Worm (Caenorhabditis elegans): Measurements from ENCODE around the gene cyp-13A2.

DNA sequence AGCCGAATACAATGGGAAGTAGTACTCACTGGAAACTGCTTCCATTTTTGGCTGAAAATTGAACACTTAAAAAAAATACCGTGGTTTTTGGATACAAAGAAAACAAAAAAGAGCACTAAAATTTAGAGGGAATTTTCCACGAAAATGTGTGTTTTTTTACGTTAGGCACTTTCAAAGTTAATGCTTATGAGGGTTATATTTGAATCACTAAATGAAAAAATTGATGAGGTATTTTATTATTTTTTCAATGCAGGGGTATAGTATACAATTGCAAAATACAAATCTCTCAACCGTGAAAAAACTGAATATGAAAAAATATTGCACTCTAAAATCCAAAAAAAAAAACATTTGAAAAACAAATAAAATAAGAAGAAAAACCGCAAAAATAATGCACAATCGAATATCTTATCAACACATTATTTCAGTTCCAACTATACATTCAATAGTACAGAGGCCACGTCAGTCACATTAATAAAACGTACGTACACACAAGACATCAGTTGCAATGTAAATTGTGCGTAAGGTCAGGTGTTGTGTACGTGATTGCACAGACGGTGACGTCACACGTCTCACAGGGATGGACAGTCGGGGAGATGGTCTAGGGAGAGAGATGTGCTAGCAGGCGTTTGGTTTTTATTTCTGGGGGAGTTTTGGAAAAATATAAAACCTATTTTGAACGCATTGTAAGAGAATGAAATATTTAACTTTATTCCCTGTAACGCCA, 17.5 kb downstream of the cyp-13A2 start, which contains the start of gene aqp-10:
- TF ChIP-seq nfyb-1 (GFP tag; IDR thresholded peaks at IDR 0.05) (0 out of 2 replicates have a peak, but pooled peaks have one; percentile 41), attf-5 (GFP tag; optimal IDR thresholded peaks at IDR 0.05) (peak; percentile 14), unc-130 (GFP tag; optimal IDR thresholded peaks at IDR 0.05) (no peak)

Data from whole organism, young adult.